Fruit fly (Drosophila melanogaster) whole organism, larva: Measurements from ENCODE around the gene CG10750.

Experiments used
- noc ChIP-seq: fragments of 200-800 bp; sonication (Bioruptor generic); optimal IDR thresholded peaks from 3 replicates; lab custom pipeline; 2019; ENCODE audit warnings: missing biosample characterization, mild to moderate bottlenecking, missing genetic modification characterization, moderate library complexity

The CG10750 gene

dm6 chr2L:19325420-19325819 lies 25.4 kb downstream of the CG10750 start:
- TF ChIP-seq noc (tag; lab: Kevin White, UChicago): no peak

- no peak for TF ChIP-seq noc (tag; lab: Kevin White, UChicago)
Observed at dm6 chr2L:19326819-19327425, 26.9 kb downstream of the CG10750 start.

dm6 chr2L:19327828-19328227 lies 27.8 kb downstream of the CG10750 start:
- no peak for TF ChIP-seq noc (tag; lab: Kevin White, UChicago)

- TF ChIP-seq noc (tag; lab: Kevin White, UChicago): no peak
Observed at dm6 chr2L:19328610-19329009, 28.6 kb downstream of the CG10750 start.

dm6 chr2L:19333972-19334371 lies 33.9 kb downstream of the CG10750 start:
- no peak for TF ChIP-seq noc (tag; lab: Kevin White, UChicago)

dm6 chr2L:19335052-19335451 lies 35.0 kb downstream of the CG10750 start:
- no peak for TF ChIP-seq noc (tag; lab: Kevin White, UChicago)

- TF ChIP-seq noc (tag; lab: Kevin White, UChicago): no peak
Observed at dm6 chr2L:19337971-19338732, 38.1 kb downstream of the CG10750 start.

dm6 chr2L:19339023-19339422 lies 39.0 kb downstream of the CG10750 start:
- no peak for TF ChIP-seq noc (tag; lab: Kevin White, UChicago)

dm6 chr2L:19341074-19341806 lies 41.2 kb downstream of the CG10750 start:
- TF ChIP-seq noc (tag; lab: Kevin White, UChicago): no peak

- TF ChIP-seq noc (tag; lab: Kevin White, UChicago): no peak
Observed at dm6 chr2L:19342018-19342417, 42.0 kb downstream of the CG10750 start.

dm6 chr2L:19342767-19343166 lies 42.7 kb downstream of the CG10750 start:
- TF ChIP-seq noc (tag; lab: Kevin White, UChicago): no peak
